Worm (Caenorhabditis elegans) whole organism, mixed stage, embryonic: ENCODE measurements around the gene cisd-3.1.

Experiments
- blmp-1 ChIP-seq: fragments of 150-350 bp; optimal IDR thresholded peaks from 2 replicates; lab custom pipeline; 2014; ENCODE audit warnings: missing biosample characterization, missing genetic modification characterization
- elt-3 ChIP-seq: fragments of 150-350 bp; optimal IDR thresholded peaks from 2 replicates; lab custom pipeline; 2014; ENCODE audit warnings: missing biosample characterization, missing genetic modification characterization
- lsy-2 ChIP-seq: fragments of 150-350 bp; optimal IDR thresholded peaks from 2 replicates; lab custom pipeline; 2014; ENCODE audit warnings: missing biosample characterization, missing genetic modification characterization
- nhr-12 ChIP-seq: fragments of 150-350 bp; optimal IDR thresholded peaks from 2 replicates; lab custom pipeline; 2014; ENCODE audit warnings: missing biosample characterization, missing genetic modification characterization
- unc-62 ChIP-seq: fragments of 150-350 bp; optimal IDR thresholded peaks from 2 replicates; lab custom pipeline; 2014; ENCODE audit warnings: missing biosample characterization, missing genetic modification reagents, missing genetic modification characterization
- ztf-11 ChIP-seq: fragments of 150-350 bp; optimal IDR thresholded peaks from 2 replicates; lab custom pipeline; 2014; ENCODE audit warnings: missing biosample characterization, missing genetic modification characterization

DNA sequence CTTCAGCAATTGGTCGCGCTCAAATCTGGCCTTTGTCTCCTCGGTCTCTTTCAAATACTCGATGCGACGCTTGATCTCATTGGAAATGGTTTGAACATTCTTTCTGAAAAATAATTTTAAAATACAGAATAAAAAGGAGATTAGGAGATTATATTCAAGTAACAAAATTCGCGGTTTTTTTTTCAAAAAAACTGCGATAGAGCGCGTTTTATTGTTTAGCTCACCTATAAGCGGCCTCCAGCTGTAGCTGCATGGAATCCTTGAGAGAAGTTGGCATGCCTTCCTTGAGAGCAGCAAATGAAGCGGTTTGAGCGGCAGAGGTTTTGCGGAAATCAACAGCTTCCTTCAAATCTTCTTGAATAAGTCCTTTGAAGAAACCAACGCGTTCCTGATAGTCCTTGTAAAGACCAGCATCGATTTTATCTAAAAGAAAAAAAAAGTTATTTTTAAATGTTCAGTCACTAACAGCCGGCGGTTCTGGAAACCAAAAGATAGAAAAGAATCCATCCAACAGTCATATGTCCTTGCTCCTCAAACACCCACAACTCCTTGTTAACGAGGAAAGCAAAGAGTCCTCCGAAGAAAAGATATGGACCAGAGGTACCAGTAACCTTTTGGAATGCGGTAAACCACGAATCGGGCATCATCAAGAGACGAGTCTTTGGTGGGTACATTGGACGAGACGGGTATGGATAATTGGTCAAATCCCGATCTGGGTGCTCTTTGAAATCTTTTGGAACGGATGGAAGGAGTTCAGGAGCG, 52.3 kb downstream of the cisd-3.1 start:
- TF ChIP-seq elt-3 (tag; lab: Kevin White, UChicago) (no peak), blmp-1 (tag; lab: Kevin White, UChicago) (no peak), unc-62 (GFP tag; lab: Kevin White, UChicago) (no peak), nhr-12 (tag; lab: Kevin White, UChicago) (no peak), lsy-2 (tag; lab: Kevin White, UChicago) (no peak), ztf-11 (tag; lab: Kevin White, UChicago) (no peak)
